Worm (Caenorhabditis elegans): Measurements from ENCODE around the gene T17A3.12.

ce11 chrIII:151084-151483, 6.1 kb upstream of the T17A3.12 start:
- no peak for TF ChIP-seq nhr-25 (tag; optimal IDR thresholded peaks at IDR 0.05)
- TF ChIP-seq lin-11 (tag; optimal IDR thresholded peaks at IDR 0.05) = no peak
- no peak for TF ChIP-seq nhr-77 (tag; optimal IDR thresholded peaks at IDR 0.05)
- no peak for TF ChIP-seq R02D3.7 (tag; optimal IDR thresholded peaks at IDR 0.05)
- TF ChIP-seq elt-1 (tag; optimal IDR thresholded peaks at IDR 0.05) = no peak
